Fruit fly (Drosophila melanogaster) whole organism, embryonic: ENCODE results near the gene dlt.

Experiments used
- Asciz ChIP-seq: fragments of 200-800 bp; sonication (Bioruptor generic); optimal IDR thresholded peaks from 2 replicates; lab custom pipeline; 2017; ENCODE audit warnings: missing biosample characterization, mild to moderate bottlenecking, missing genetic modification characterization, missing genetic modification reagents
- Atf3 ChIP-seq: fragments of 200-800 bp; sonication (Bioruptor generic); optimal IDR thresholded peaks from 3 replicates; lab custom pipeline; 2016; ENCODE audit warnings: missing biosample characterization, missing genetic modification characterization
- B-H2 ChIP-seq: fragments of 200-800 bp; sonication (Bioruptor generic); optimal IDR thresholded peaks from 2 replicates; lab custom pipeline; 2018; ENCODE audit warnings: missing biosample characterization, mild to moderate bottlenecking, missing genetic modification characterization
- CG10209 ChIP-seq: fragments of 200-800 bp; sonication (Bioruptor generic); optimal IDR thresholded peaks from 3 replicates; lab custom pipeline; 2017; ENCODE audit warnings: missing biosample characterization, mild to moderate bottlenecking, missing genetic modification characterization, missing genetic modification reagents
- CG10543 ChIP-seq: fragments of 200-800 bp; sonication (Bioruptor generic); optimal IDR thresholded peaks from 3 replicates; lab custom pipeline; 2017; ENCODE audit warnings: missing biosample characterization, mild to moderate bottlenecking, missing genetic modification characterization, moderate library complexity
- CG12769 ChIP-seq: fragments of 200-800 bp; sonication (Bioruptor generic); optimal IDR thresholded peaks from 2 replicates; lab custom pipeline; 2019; ENCODE audit warnings: missing biosample characterization, mild to moderate bottlenecking, missing genetic modification characterization, moderate library complexity
- CG14667 ChIP-seq: fragments of 200-800 bp; sonication (Bioruptor generic); IDR thresholded peaks from 2 replicates; pipeline ENCODE4 v1.3.6; 2022; ENCODE audit warnings: missing biosample characterization, missing genetic modification characterization
- CG17802 ChIP-seq: fragments of 200-800 bp; sonication (Bioruptor generic); optimal IDR thresholded peaks from 2 replicates; lab custom pipeline; 2018; ENCODE audit warnings: missing biosample characterization, mild to moderate bottlenecking, missing genetic modification characterization, moderate library complexity
- CG1832 ChIP-seq: fragments of 200-800 bp; sonication (Bioruptor generic); optimal IDR thresholded peaks from 2 replicates; lab custom pipeline; 2017; ENCODE audit warnings: missing biosample characterization, mild to moderate bottlenecking, missing genetic modification characterization, inconsistent platforms
- CG2712 ChIP-seq: fragments of 200-800 bp; optimal IDR thresholded peaks from 3 replicates; lab custom pipeline; 2019; ENCODE audit warnings: missing biosample characterization, mild to moderate bottlenecking, missing genetic modification characterization, moderate library complexity
- CG30403 ChIP-seq: fragments of 200-800 bp; sonication (Bioruptor generic); optimal IDR thresholded peaks from 3 replicates; lab custom pipeline; 2016; ENCODE audit warnings: missing biosample characterization, missing genetic modification characterization
- CG34422 ChIP-seq: fragments of 200-800 bp; sonication (Bioruptor generic); IDR thresholded peaks from 3 replicates; pipeline ENCODE4 v1.3.6; 2022; ENCODE audit warnings: missing biosample characterization, missing genetic modification characterization
- CG3995 ChIP-seq: fragments of 200-800 bp; sonication (Bioruptor generic); optimal IDR thresholded peaks from 3 replicates; lab custom pipeline; 2016; ENCODE audit warnings: missing biosample characterization, missing genetic modification characterization
- CG4424 ChIP-seq: fragments of 200-800 bp; sonication (Bioruptor generic); optimal IDR thresholded peaks from 3 replicates; lab custom pipeline; 2016; ENCODE audit warnings: missing biosample characterization, missing genetic modification characterization
- CG6689 ChIP-seq: fragments of 200-800 bp; sonication (Bioruptor generic); IDR thresholded peaks from 2 replicates; pipeline ENCODE4 v1.3.6; 2022; ENCODE audit warnings: missing biosample characterization, missing genetic modification characterization
- CG7839 ChIP-seq: fragments of 200-800 bp; sonication (Bioruptor generic); optimal IDR thresholded peaks from 3 replicates; lab custom pipeline; 2018; ENCODE audit warnings: missing biosample characterization, mild to moderate bottlenecking, missing genetic modification characterization, moderate library complexity
- CG8359 ChIP-seq: fragments of 200-800 bp; sonication (Bioruptor generic); optimal IDR thresholded peaks from 2 replicates; lab custom pipeline; 2017; ENCODE audit warnings: missing biosample characterization, mild to moderate bottlenecking, missing genetic modification characterization, borderline replicate concordance
- CG8944 ChIP-seq: fragments of 200-800 bp; sonication (Bioruptor generic); optimal IDR thresholded peaks from 3 replicates; lab custom pipeline; 2016; ENCODE audit warnings: missing biosample characterization, missing genetic modification characterization
- CG9817 ChIP-seq: fragments of 200-800 bp; sonication (Bioruptor generic); optimal IDR thresholded peaks from 2 replicates; lab custom pipeline; 2018; ENCODE audit warnings: missing biosample characterization, mild to moderate bottlenecking, missing genetic modification characterization, moderate library complexity
- CTCF ChIP-seq: fragments of 200-800 bp; sonication (Bioruptor generic); optimal IDR thresholded peaks from 2 replicates; lab custom pipeline; 2017; ENCODE audit warnings: missing biosample characterization, mild to moderate bottlenecking, missing genetic modification characterization, moderate library complexity
- Dbx ChIP-seq: fragments of 200-800 bp; sonication (Bioruptor generic); IDR thresholded peaks from 3 replicates; pipeline ENCODE4 v1.3.6; 2022; ENCODE audit warnings: missing biosample characterization, missing genetic modification characterization
- Dfd ChIP-seq, 2 experiments: fragments of >200 bp; optimal IDR thresholded peaks; 2 replicates each; lab custom pipeline; 2017; ENCODE audit warnings: missing biosample characterization in 2 of 2, missing genetic modification characterization in 2 of 2
- Dip2 ChIP-seq: fragments of 200-800 bp; sonication (Bioruptor generic); IDR thresholded peaks from 2 replicates; pipeline ENCODE4 v1.3.6; 2022; ENCODE audit warnings: missing biosample characterization, missing genetic modification characterization
- Dref ChIP-seq: fragments of 200-800 bp; sonication (Bioruptor generic); IDR thresholded peaks from 2 replicates; pipeline ENCODE4 v1.3.6; 2022; ENCODE audit warnings: missing biosample characterization, missing genetic modification characterization
- Hmr ChIP-seq: fragments of 200-800 bp; sonication (Bioruptor generic); optimal IDR thresholded peaks from 3 replicates; lab custom pipeline; 2017; ENCODE audit warnings: mild to moderate bottlenecking, missing biosample characterization, missing genetic modification reagents, missing genetic modification characterization
- Hr3 ChIP-seq: fragments of 200-800 bp; sonication (Bioruptor generic); optimal IDR thresholded peaks from 3 replicates; lab custom pipeline; 2016; ENCODE audit warnings: missing biosample characterization, missing genetic modification characterization
- Hr78 ChIP-seq, 2 experiments: fragments of 200-800 bp in 1 of 2; fragments of >200 bp in 1 of 2; sonication (Bioruptor generic) in 1 of 2; optimal IDR thresholded peaks; 2 replicates each; lab custom pipeline; 2017 to 2019; ENCODE audit warnings: missing biosample characterization in 2 of 2, missing genetic modification characterization in 2 of 2, mild to moderate bottlenecking in 1 of 2, moderate library complexity in 1 of 2
- Mrtf ChIP-seq: fragments of 200-800 bp; sonication (Bioruptor generic); IDR thresholded peaks from 3 replicates; pipeline ENCODE4 v1.3.6; 2022; ENCODE audit warnings: missing biosample characterization, missing genetic modification characterization
- NK7.1 ChIP-seq: fragments of 200-800 bp; sonication (Bioruptor generic); optimal IDR thresholded peaks from 3 replicates; lab custom pipeline; 2016; ENCODE audit warnings: missing biosample characterization, missing genetic modification characterization
- Neu2 ChIP-seq: fragments of 200-800 bp; sonication (Bioruptor generic); optimal IDR thresholded peaks from 3 replicates; lab custom pipeline; 2016; ENCODE audit warnings: missing biosample characterization, missing genetic modification characterization, borderline replicate concordance
- Oli ChIP-seq: fragments of 200-800 bp; sonication (Bioruptor generic); optimal IDR thresholded peaks from 2 replicates; lab custom pipeline; 2018; ENCODE audit warnings: missing biosample characterization, mild to moderate bottlenecking, missing genetic modification characterization, moderate library complexity
- Optix ChIP-seq: fragments of 200-800 bp; sonication (Bioruptor generic); IDR thresholded peaks from 3 replicates; pipeline ENCODE4 v1.3.6; 2022; ENCODE audit warnings: missing biosample characterization, missing genetic modification characterization
- Poxn ChIP-seq: fragments of 200-800 bp; sonication (Bioruptor generic); IDR thresholded peaks from 2 replicates; pipeline ENCODE4 v1.3.6; 2022; ENCODE audit warnings: missing biosample characterization, missing genetic modification characterization
- Rfx ChIP-seq: fragments of 200-800 bp; sonication (Bioruptor generic); IDR thresholded peaks from 2 replicates; pipeline ENCODE4 v1.3.6; 2022; ENCODE audit warnings: missing biosample characterization, missing genetic modification characterization
- Vsx1 ChIP-seq: fragments of 200-800 bp; sonication (Bioruptor generic); optimal IDR thresholded peaks from 2 replicates; lab custom pipeline; 2017; ENCODE audit warnings: missing biosample characterization, mild to moderate bottlenecking, missing genetic modification characterization, missing genetic modification reagents
- bowl ChIP-seq: fragments of 200-800 bp; sonication (Bioruptor generic); IDR thresholded peaks from 2 replicates; pipeline ENCODE4 v1.3.6; 2022; ENCODE audit warnings: missing biosample characterization, missing genetic modification characterization
- cad ChIP-seq: fragments of >200 bp; optimal IDR thresholded peaks from 2 replicates; lab custom pipeline; 2017; ENCODE audit warnings: missing biosample characterization, missing genetic modification characterization
- chinmo ChIP-seq: fragments of 200-800 bp; sonication (Bioruptor generic); IDR thresholded peaks from 4 replicates; pipeline ENCODE4 v1.3.6; 2022; ENCODE audit warnings: missing biosample characterization, missing genetic modification characterization; ENCODE audit not compliant: partially characterized antibody
- dmrt11E ChIP-seq: fragments of 200-800 bp; sonication (Bioruptor generic); optimal IDR thresholded peaks from 3 replicates; lab custom pipeline; 2018; ENCODE audit warnings: missing biosample characterization, mild to moderate bottlenecking, missing genetic modification characterization, moderate library complexity
- ftz-f1 ChIP-seq: fragments of 200-800 bp; sonication (Bioruptor generic); optimal IDR thresholded peaks from 2 replicates; lab custom pipeline; 2016; ENCODE audit warnings: missing biosample characterization, missing genetic modification characterization
- hth ChIP-seq: fragments of >200 bp; optimal IDR thresholded peaks from 2 replicates; lab custom pipeline; 2017; ENCODE audit warnings: inconsistent platforms
- lola ChIP-seq, 3 experiments: fragments of >200 bp in 2 of 3; fragments of 200-800 bp in 1 of 3; sonication (Bioruptor generic) in 1 of 3; optimal IDR thresholded peaks; 2 replicates each; lab custom pipeline; 2017 to 2019; ENCODE audit warnings: missing biosample characterization in 3 of 3, missing genetic modification characterization in 3 of 3, mild to moderate bottlenecking in 1 of 3, moderate library complexity in 1 of 3
- oc ChIP-seq: fragments of 200-800 bp; sonication (Bioruptor generic); optimal IDR thresholded peaks from 2 replicates; lab custom pipeline; 2018; ENCODE audit warnings: missing biosample characterization, mild to moderate bottlenecking, missing genetic modification characterization, moderate library complexity
- org-1 ChIP-seq: fragments of 200-800 bp; sonication (Bioruptor generic); optimal IDR thresholded peaks from 2 replicates; lab custom pipeline; 2017; ENCODE audit warnings: missing biosample characterization, missing genetic modification characterization
- pros ChIP-seq: fragments of 200-800 bp; sonication (Bioruptor generic); optimal IDR thresholded peaks from 3 replicates; lab custom pipeline; 2019; ENCODE audit warnings: missing biosample characterization, mild to moderate bottlenecking, missing genetic modification characterization, moderate library complexity
- rib ChIP-seq: fragments of 200-800 bp; sonication (Bioruptor generic); IDR thresholded peaks from 2 replicates; pipeline ENCODE4 v1.3.6; 2022; ENCODE audit warnings: missing biosample characterization, missing genetic modification characterization
- sisA ChIP-seq: fragments of 200-800 bp; sonication (Bioruptor generic); IDR thresholded peaks from 2 replicates; pipeline ENCODE4 v1.3.6; 2022; ENCODE audit warnings: missing biosample characterization, missing genetic modification characterization
- slbo ChIP-seq: fragments of 200-800 bp; sonication (Bioruptor generic); IDR thresholded peaks from 2 replicates; pipeline ENCODE4 v1.3.6; 2022; ENCODE audit warnings: missing biosample characterization, missing genetic modification characterization
- unc-4 ChIP-seq: fragments of 200-800 bp; sonication (Bioruptor generic); IDR thresholded peaks from 2 replicates; pipeline ENCODE4 v1.3.6; 2022; ENCODE audit warnings: missing biosample characterization, missing genetic modification characterization; ENCODE audit not compliant: partially characterized antibody
- zen2 ChIP-seq: fragments of 200-800 bp; sonication (Bioruptor generic); IDR thresholded peaks from 3 replicates; pipeline ENCODE4 v1.3.6; 2022; ENCODE audit warnings: missing biosample characterization, missing genetic modification characterization; ENCODE audit not compliant: partially characterized antibody

Gene dlt

DNA sequence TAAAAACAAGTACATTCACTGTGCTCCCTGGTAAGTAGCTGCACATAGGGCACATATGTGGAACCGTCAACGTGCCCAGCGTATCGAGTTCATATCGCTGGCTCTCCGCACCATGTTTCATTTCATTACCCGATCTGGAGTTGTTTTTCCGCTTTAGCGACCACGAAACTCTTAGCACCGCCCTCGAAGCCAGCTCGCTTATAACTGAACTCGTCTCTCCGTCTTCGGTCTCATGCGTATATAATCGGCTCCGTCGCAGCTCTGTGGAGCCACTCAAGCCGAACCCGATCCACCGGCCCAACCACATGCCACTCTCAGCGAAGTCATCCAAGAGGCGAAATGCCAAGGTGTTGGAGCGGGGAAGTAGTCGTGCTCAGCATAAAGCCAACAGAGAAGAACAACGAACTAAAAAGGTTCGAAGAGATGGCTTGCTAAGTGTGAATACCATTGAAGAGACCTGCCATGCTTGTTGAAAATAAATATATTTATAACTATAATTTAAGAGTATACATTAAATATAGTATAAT lies 39.6 kb downstream of the dlt start, which contains the start of gene Cht2:
TSS of gene Cht2 (minus strand) at position 477 of the 527 bp plus-strand sequence.
- TF ChIP-seq Hr78 (GFP tag; optimal IDR thresholded peaks at IDR 0.05; lab: Kevin White, UChicago) (peak in 1 of 2 experiments; percentile 66), CG14667 (GFP tag; lab: Robert Waterston, UW) (no peak), Atf3 (GFP tag; lab: Kevin White, UChicago) (no peak), slbo (GFP tag; lab: Robert Waterston, UW) (no peak), CG7839 (tag; lab: Kevin White, UChicago) (no peak), oc (tag; lab: Kevin White, UChicago) (peak; percentile 11), CG12769 (peak; percentile 70), CG30403 (no peak), Asciz (no peak), CG10209 (GFP tag; lab: Kevin White, UChicago) (no peak), B-H2 (GFP tag; lab: Kevin White, UChicago) (no peak), pros (GFP tag; lab: Kevin White, UChicago) (peak; percentile 91), cad (GFP tag; lab: Kevin White, UChicago) (no peak), rib (peak; percentile 17; the same call in 1 of the 2 replicates), CG34422 (GFP tag; lab: Robert Waterston, UW) (peak; percentile 51; the same call in 1 of the 3 replicates), Rfx (GFP tag; lab: Robert Waterston, UW) (peak; percentile 28; the same call in 1 of the 2 replicates), Oli (tag; lab: Kevin White, UChicago) (no peak), CG17802 (tag; lab: Kevin White, UChicago) (no peak), CTCF (no peak), Dip2 (GFP tag; lab: Robert Waterston, UW) (no peak), NK7.1 (no peak), Hr3 (GFP tag; lab: Kevin White, UChicago) (no peak), Dbx (GFP tag; lab: Robert Waterston, UW) (0 out of 3 replicates have a peak, but pooled peaks have one; percentile 20), sisA (GFP tag; lab: Robert Waterston, UW) (no peak), Hmr (GFP tag; lab: Kevin White, UChicago) (peak; percentile 9), hth (lab: Kevin White, UChicago) (no peak), CG2712 (tag; lab: Kevin White, UChicago) (no peak), Dfd (GFP tag; optimal IDR thresholded peaks at IDR 0.05; lab: Kevin White, UChicago) (no peak), Mrtf (no peak), CG9817 (tag; lab: Kevin White, UChicago) (no peak), zen2 (0 out of 3 replicates have a peak, but pooled peaks have one; percentile 38), org-1 (GFP tag; lab: Kevin White, UChicago) (no peak), CG6689 (GFP tag; lab: Robert Waterston, UW) (0 out of 2 replicates have a peak, but pooled peaks have one; percentile 8), CG3995 (GFP tag; lab: Kevin White, UChicago) (no peak), dmrt11E (tag; lab: Kevin White, UChicago) (no peak), CG8359 (GFP tag; lab: Kevin White, UChicago) (no peak), CG8944 (GFP tag; lab: Kevin White, UChicago) (no peak), Optix (GFP tag; lab: Robert Waterston, UW) (no peak), CG4424 (GFP tag; lab: Kevin White, UChicago) (no peak), chinmo (GFP tag; lab: Robert Waterston, UW) (peak; percentile 76; the same call in 1 of the 4 replicates), lola (GFP tag; optimal IDR thresholded peaks at IDR 0.05; lab: Kevin White, UChicago) (no peak), Poxn (no peak), Neu2 (GFP tag; lab: Kevin White, UChicago) (no peak), Dref (GFP tag; lab: Robert Waterston, UW) (0 out of 2 replicates have a peak, but pooled peaks have one; percentile 7), CG1832 (GFP tag; lab: Kevin White, UChicago) (no peak), bowl (GFP tag; lab: Robert Waterston, UW) (no peak), ftz-f1 (GFP tag; lab: Kevin White, UChicago) (peak; percentile 25), CG10543 (GFP tag; lab: Kevin White, UChicago) (peak; percentile 73), Vsx1 (no peak), unc-4 (GFP tag; lab: Robert Waterston, UW) (peak; percentile 21; the same call in 1 of the 2 replicates)
